Worm (Caenorhabditis elegans): ENCODE results near the gene F54F12.2.

DNA sequence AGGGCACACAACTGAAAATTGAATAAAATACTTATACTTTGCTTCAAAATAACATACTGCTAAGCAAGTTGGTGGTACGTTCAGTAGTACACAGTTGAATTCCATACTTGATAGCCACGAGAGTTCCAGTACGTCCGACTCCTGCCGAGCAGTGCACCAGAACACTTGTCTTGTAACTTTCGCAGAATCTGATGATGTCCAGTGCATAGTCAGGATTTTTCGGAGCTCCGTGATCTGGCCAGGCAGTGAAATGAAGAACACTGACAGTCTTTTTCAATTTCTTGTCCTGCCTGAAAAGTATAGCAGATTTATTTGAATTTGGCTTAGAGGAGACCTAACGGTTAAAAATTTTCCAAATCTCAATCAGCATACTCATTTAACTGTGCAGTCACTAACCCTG is 10.1 kb downstream of the F54F12.2 start:
- TF ChIP-seq flt-1 (GFP tag; IDR thresholded peaks at IDR 0.05) (no peak), klf-2 (GFP tag; conservative IDR thresholded peaks at IDR 0.05) (no peak), ztf-29 (GFP tag; IDR thresholded peaks at IDR 0.05) (no peak)
